Worm (Caenorhabditis elegans) whole organism, midembryonic: ENCODE data around the gene atx-3.

Experiments
- T22C8.4 ChIP-seq: fragments of 200-800 bp; sonication (Bioruptor generic); IDR thresholded peaks from 2 replicates; pipeline ENCODE4 v1.3.6; 2022; ENCODE audit warnings: missing genetic modification characterization, missing compliant biosample characterization
- cog-1 ChIP-seq: sonication (generic microtip); optimal IDR thresholded peaks from 2 replicates; lab custom pipeline; 2016; ENCODE audit warnings: missing genetic modification characterization, missing compliant biosample characterization
- flt-1 ChIP-seq: fragments of 200-800 bp; sonication (Bioruptor generic); IDR thresholded peaks from 2 replicates; pipeline ENCODE4 v1.3.6; 2022; ENCODE audit warnings: missing genetic modification characterization, missing compliant biosample characterization
- klf-2 ChIP-seq: fragments of 200-800 bp; sonication (Bioruptor generic); conservative IDR thresholded peaks from 2 replicates; pipeline ENCODE4 v1.3.6; 2022; ENCODE audit warnings: missing genetic modification reagents, missing genetic modification characterization, missing compliant biosample characterization
- med-1 ChIP-seq: sonication (generic microtip); optimal IDR thresholded peaks from 2 replicates; lab custom pipeline; 2017; ENCODE audit warnings: missing genetic modification characterization, mild to moderate bottlenecking, missing compliant biosample characterization, antibody characterized with exemption, missing genetic modification reagents; ENCODE audit not compliant: insufficient read depth
- ref-1 ChIP-seq: fragments of 200-800 bp; sonication (Bioruptor generic); conservative IDR thresholded peaks from 2 replicates; pipeline ENCODE4 v1.3.6; 2022; ENCODE audit warnings: missing genetic modification reagents, missing genetic modification characterization, missing compliant biosample characterization
- tab-1 ChIP-seq: fragments of 200-800 bp; sonication (Bioruptor generic); IDR thresholded peaks from 2 replicates; pipeline ENCODE4 v1.3.6; 2022; ENCODE audit warnings: missing genetic modification characterization, missing compliant biosample characterization
- ztf-23 ChIP-seq: fragments of 200-800 bp; sonication (Bioruptor generic); IDR thresholded peaks from 2 replicates; pipeline ENCODE4 v1.3.6; 2022; ENCODE audit warnings: missing genetic modification reagents, missing genetic modification characterization, missing compliant biosample characterization
- ztf-29 ChIP-seq: fragments of 200-800 bp; sonication (Bioruptor generic); IDR thresholded peaks from 2 replicates; pipeline ENCODE4 v1.3.6; 2022; ENCODE audit warnings: missing genetic modification reagents, missing genetic modification characterization, missing compliant biosample characterization

ce11 chrV:15543252-15543651 lies 34.0 kb downstream of the atx-3 start:
- no peak for TF ChIP-seq ztf-23
- no peak for TF ChIP-seq flt-1 (GFP tag; lab: Robert Waterston, UW)
- no peak for TF ChIP-seq klf-2 (GFP tag; lab: Robert Waterston, UW)
- TF ChIP-seq tab-1 (GFP tag; lab: Robert Waterston, UW), result no peak
- TF ChIP-seq ref-1 (GFP tag; lab: Robert Waterston, UW), result no peak
- no peak for TF ChIP-seq cog-1 (tag; lab: Kevin White, UChicago)
- TF ChIP-seq ztf-29 (GFP tag; lab: Robert Waterston, UW), result no peak
- no peak for TF ChIP-seq T22C8.4
- no peak for TF ChIP-seq med-1 (GFP tag; lab: Kevin White, UChicago)
